Worm (Caenorhabditis elegans) whole organism, early embryonic: ENCODE data around the gene unc-52.

ENCODE experiments used
- B0310.2 ChIP-seq: sonication (generic microtip); optimal IDR thresholded peaks from 2 replicates; lab custom pipeline; 2016; ENCODE audit warnings: mild to moderate bottlenecking, missing genetic modification characterization, missing compliant biosample characterization
- F13C5.2 ChIP-seq: sonication (generic microtip); optimal IDR thresholded peaks from 2 replicates; lab custom pipeline; 2017; ENCODE audit warnings: mild to moderate bottlenecking, missing genetic modification characterization, inconsistent platforms, missing compliant biosample characterization
- ama-1 ChIP-seq: fragments of 150-350 bp; optimal IDR thresholded peaks from 2 replicates; lab custom pipeline; 2014
- ceh-13 ChIP-seq: fragments of 200-800 bp; sonication (Bioruptor generic); optimal IDR thresholded peaks from 2 replicates; lab custom pipeline; 2018; ENCODE audit warnings: mild to moderate bottlenecking, missing genetic modification characterization, missing compliant biosample characterization
- ets-7 ChIP-seq: sonication (generic microtip); optimal IDR thresholded peaks from 2 replicates; lab custom pipeline; 2016; ENCODE audit warnings: missing genotype, missing genetic modification characterization, missing compliant biosample characterization
- hmg-4 ChIP-seq: fragments of 200-800 bp; sonication (Bioruptor generic); optimal IDR thresholded peaks from 2 replicates; lab custom pipeline; 2018; ENCODE audit warnings: mild to moderate bottlenecking, missing genetic modification characterization, missing compliant biosample characterization
- hnd-1 ChIP-seq: sonication (generic microtip); optimal IDR thresholded peaks from 2 replicates; lab custom pipeline; 2016; ENCODE audit warnings: missing genetic modification characterization, missing compliant biosample characterization
- scrt-1 ChIP-seq: fragments of 200-800 bp; sonication (Bioruptor generic); IDR thresholded peaks from 2 replicates; pipeline ENCODE4 v1.3.6; 2022; ENCODE audit warnings: missing genetic modification characterization, missing compliant biosample characterization
- tra-4 ChIP-seq: sonication (generic microtip); optimal IDR thresholded peaks from 2 replicates; lab custom pipeline; 2017; ENCODE audit warnings: missing genetic modification characterization, missing compliant biosample characterization

ce11 chrII:14634042-14634441 is 50.2 kb downstream of the unc-52 start:
- TF ChIP-seq F13C5.2 (tag; lab: Kevin White, UChicago) (no peak), B0310.2 (tag; lab: Kevin White, UChicago) (no peak), hmg-4 (GFP tag; lab: Kevin White, UChicago) (no peak), ceh-13 (GFP tag; lab: Kevin White, UChicago) (no peak), ama-1 (lab: Kevin White, UChicago) (no peak), ets-7 (tag; lab: Kevin White, UChicago) (no peak), hnd-1 (tag; lab: Kevin White, UChicago) (no peak), tra-4 (tag; lab: Kevin White, UChicago) (no peak), scrt-1 (GFP tag; lab: Robert Waterston, UW) (no peak)
